Fruit fly (Drosophila melanogaster): ENCODE results near the gene CG33722.

- TF ChIP-seq CG12769 (tag; optimal IDR thresholded peaks at IDR 0.05) (no peak), Blimp-1 (GFP tag; optimal IDR thresholded peaks at IDR 0.05) (no peak), Fer3 (tag; optimal IDR thresholded peaks at IDR 0.05) (no peak), CG8388 (GFP tag; optimal IDR thresholded peaks at IDR 0.05) (no peak), her (GFP tag; optimal IDR thresholded peaks at IDR 0.05) (no peak), CG16813 (GFP tag; IDR thresholded peaks at IDR 0.05; ENCODE audit: partially characterized antibody) (no peak), ro (GFP tag; IDR thresholded peaks at IDR 0.05) (no peak), Bdp1 (GFP tag; optimal IDR thresholded peaks at IDR 0.05) (no peak), jigr1 (GFP tag; IDR thresholded peaks at IDR 0.05) (no peak), CG13624 (GFP tag; optimal IDR thresholded peaks at IDR 0.05) (no peak), pum (GFP tag; optimal IDR thresholded peaks at IDR 0.05) (no peak)
Measured at dm6 chr3R:8198320-8198719, 45.5 kb upstream of the CG33722 start.
